Worm (Caenorhabditis elegans): ENCODE data around the gene arrd-19.

DNA sequence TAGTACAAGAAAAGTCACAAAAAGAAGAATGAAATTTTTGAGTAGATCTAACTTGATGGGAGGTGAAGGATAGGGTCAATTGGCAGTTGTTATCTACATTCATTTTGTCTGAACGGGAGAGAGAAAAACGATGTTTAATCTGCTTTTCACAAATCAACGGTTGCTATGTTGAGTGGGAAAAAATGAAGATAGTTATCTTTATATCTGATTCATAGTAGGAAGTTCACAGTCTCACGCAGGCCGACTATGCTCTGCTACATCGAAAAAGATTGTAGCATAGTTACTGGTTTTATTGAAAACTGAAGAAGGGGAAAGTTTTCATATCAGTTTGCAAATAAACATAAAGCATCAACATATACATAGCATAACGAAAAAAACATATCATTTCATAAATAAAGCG, 40.2 kb upstream of the arrd-19 start:
- TF ChIP-seq gei-8 (GFP tag; optimal IDR thresholded peaks at IDR 0.05) (no peak), saeg-2 (GFP tag; IDR thresholded peaks at IDR 0.05) (no peak), F37D6.2 (tag; optimal IDR thresholded peaks at IDR 0.05) (no peak), unc-62 (GFP tag; optimal IDR thresholded peaks at IDR 0.05 in 1 of 2) (peak in 1 of 2 experiments; percentile 28), unc-62 (tag; optimal IDR thresholded peaks at IDR 0.05) (no peak), R02D3.7 (tag; optimal IDR thresholded peaks at IDR 0.05) (no peak), snpc-4 (tag; optimal IDR thresholded peaks at IDR 0.05) (no peak), fkh-10 (GFP tag; optimal IDR thresholded peaks at IDR 0.05) (no peak), pha-4 (GFP tag; IDR thresholded peaks at IDR 0.05) (no peak), pha-4 (tag; optimal IDR thresholded peaks at IDR 0.05) (no peak), lin-13 (GFP tag; optimal IDR thresholded peaks at IDR 0.05) (no peak)
